Worm (Caenorhabditis elegans): ENCODE measurements around the gene Y38H6C.8.

ce11 chrV:20509427-20509826 is 4.3 kb upstream of the Y38H6C.8 start:
- TF ChIP-seq Y67H2A.10 (GFP tag; conservative IDR thresholded peaks at IDR 0.05) (no peak), mel-28 (tag; optimal IDR thresholded peaks at IDR 0.05; ENCODE audit: borderline replicate concordance) (no peak), nhr-179 (tag; optimal IDR thresholded peaks at IDR 0.05) (no peak)

All from whole organism, young adult.